ENCODE assay signal across 4 worm cellular contexts in the genomic region with DNA sequence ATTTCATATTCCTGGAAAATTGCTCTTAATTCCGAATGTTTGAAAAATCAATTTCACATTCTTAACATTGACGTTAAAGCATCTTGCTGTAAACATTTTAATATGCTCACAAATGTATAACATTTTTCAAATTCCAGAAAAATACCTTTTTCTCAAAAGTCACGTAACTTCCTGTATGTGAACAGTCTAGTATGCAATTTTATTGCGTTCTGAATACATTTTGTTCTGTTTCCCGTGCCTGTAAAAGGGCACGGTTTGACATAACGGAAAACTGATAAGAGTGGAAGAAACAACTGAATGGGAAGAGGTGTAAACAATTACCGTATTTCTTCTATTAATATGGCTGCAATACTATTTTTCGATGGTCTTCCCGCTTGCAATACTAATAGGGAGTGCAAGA.
TF ChIP-seq lines count a peak whose summit lies in the region.

No protein-coding gene starts in this region.

TF ChIP-seq in whole organism, L2 larva, 48 proteins besides CTCF, POLR2A, EP300 and RAD21:
- TF ChIP-seq ceh-16 (tag; optimal IDR thresholded peaks at IDR 0.05; lab: Kevin White, UChicago), result no peak
- TF ChIP-seq unc-39 (tag; optimal IDR thresholded peaks at IDR 0.05; lab: Kevin White, UChicago), result no peak
- TF ChIP-seq fos-1 (tag; optimal IDR thresholded peaks at IDR 0.05; lab: Kevin White, UChicago), result peak; percentile 24

TF ChIP-seq in whole organism, L3 larva, 47 proteins besides CTCF, POLR2A, EP300 and RAD21:
- TF ChIP-seq R02D3.7 (tag; optimal IDR thresholded peaks at IDR 0.05; lab: Kevin White, UChicago) (no peak), lin-39 (tag; optimal IDR thresholded peaks at IDR 0.05; lab: Kevin White, UChicago) (no peak), fos-1 (tag; optimal IDR thresholded peaks at IDR 0.05; lab: Kevin White, UChicago) (no peak), egl-5 (tag; optimal IDR thresholded peaks at IDR 0.05; lab: Kevin White, UChicago) (no peak), fkh-10 (GFP tag; optimal IDR thresholded peaks at IDR 0.05; lab: Kevin White, UChicago) (no peak), nhr-11 (tag; optimal IDR thresholded peaks at IDR 0.05; lab: Kevin White, UChicago) (no peak), pqm-1 (tag; optimal IDR thresholded peaks at IDR 0.05; lab: Kevin White, UChicago) (peak; percentile 48), eor-1 (tag; optimal IDR thresholded peaks at IDR 0.05; lab: Kevin White, UChicago) (no peak), elt-1 (tag; optimal IDR thresholded peaks at IDR 0.05; lab: Kevin White, UChicago) (no peak), nhr-28 (tag; optimal IDR thresholded peaks at IDR 0.05; lab: Kevin White, UChicago) (no peak), elt-2 (tag; optimal IDR thresholded peaks at IDR 0.05; lab: Kevin White, UChicago) (peak; percentile 67), unc-62 (GFP tag; optimal IDR thresholded peaks at IDR 0.05; lab: Kevin White, UChicago) (no peak), ceh-9 (tag; optimal IDR thresholded peaks at IDR 0.05; lab: Kevin White, UChicago) (no peak), unc-39 (tag; optimal IDR thresholded peaks at IDR 0.05; lab: Kevin White, UChicago) (no peak), ceh-82 (tag; optimal IDR thresholded peaks at IDR 0.05; lab: Kevin White, UChicago) (no peak)
TF ChIP-seq in whole organism, L3 larva: peak in this region for 2.

TF ChIP-seq in whole organism, L4 larva, 104 proteins besides CTCF, POLR2A, EP300 and RAD21 (continues in another document):
- TF ChIP-seq T20F7.1 (GFP tag; optimal IDR thresholded peaks at IDR 0.05; lab: Kevin White, UChicago) (no peak), ZK337.2 (GFP tag; IDR thresholded peaks at IDR 0.05; lab: Robert Waterston, UW) (no peak), ceh-32 (tag; optimal IDR thresholded peaks at IDR 0.05; lab: Kevin White, UChicago; ENCODE audit: poor library complexity) (no peak), tra-1 (GFP tag; IDR thresholded peaks at IDR 0.05; lab: Robert Waterston, UW) (no peak), F37D6.2 (tag; optimal IDR thresholded peaks at IDR 0.05; lab: Kevin White, UChicago) (no peak), ama-1 (optimal IDR thresholded peaks at IDR 0.05; lab: Kevin White, UChicago) (no peak), aha-1 (tag; lab: Kevin White, UChicago) (peak; percentile 77), mxl-2 (GFP tag; conservative IDR thresholded peaks at IDR 0.05; lab: Robert Waterston, UW) (no peak), mes-2 (tag; optimal IDR thresholded peaks at IDR 0.05; lab: Kevin White, UChicago; ENCODE audit: poor library complexity, severe bottlenecking) (no peak), R02D3.7 (tag; optimal IDR thresholded peaks at IDR 0.05; lab: Kevin White, UChicago) (no peak), hlh-11 (tag; optimal IDR thresholded peaks at IDR 0.05; lab: Kevin White, UChicago) (peak; percentile 2), Y48G9A.11 (GFP tag; IDR thresholded peaks at IDR 0.05; lab: Robert Waterston, UW) (no peak), Y75B8A.6 (GFP tag; IDR thresholded peaks at IDR 0.05; lab: Robert Waterston, UW) (no peak), D1046.2 (GFP tag; IDR thresholded peaks at IDR 0.05; lab: Robert Waterston, UW) (no peak), ceh-28 (tag; optimal IDR thresholded peaks at IDR 0.05; lab: Kevin White, UChicago) (no peak), duxl-1 (tag; optimal IDR thresholded peaks at IDR 0.05; lab: Kevin White, UChicago; ENCODE audit: poor library complexity) (no peak), nhr-6 (tag; optimal IDR thresholded peaks at IDR 0.05; lab: Kevin White, UChicago) (no peak), hmg-1.1 (GFP tag; IDR thresholded peaks at IDR 0.05; lab: Robert Waterston, UW) (no peak), dmd-6 (GFP tag; IDR thresholded peaks at IDR 0.05; lab: Robert Waterston, UW) (peak; percentile 50; the same call in 1 of the 2 replicates), egl-27 (tag; optimal IDR thresholded peaks at IDR 0.05; lab: Kevin White, UChicago) (no peak), Y105C5A.15 (GFP tag; IDR thresholded peaks at IDR 0.05; lab: Robert Waterston, UW) (no peak), zfp-2 (tag; optimal IDR thresholded peaks at IDR 0.05; lab: Kevin White, UChicago) (no peak), pqm-1 (tag; optimal IDR thresholded peaks at IDR 0.05; lab: Kevin White, UChicago) (peak; percentile 84), mep-1 (tag; optimal IDR thresholded peaks at IDR 0.05; lab: Kevin White, UChicago) (no peak), ztf-7 (tag; optimal IDR thresholded peaks at IDR 0.05; lab: Kevin White, UChicago) (no peak), dve-1 (tag; optimal IDR thresholded peaks at IDR 0.05; lab: Kevin White, UChicago; ENCODE audit: insufficient read depth) (peak; percentile 13), F49E8.2 (tag; optimal IDR thresholded peaks at IDR 0.05; lab: Kevin White, UChicago; ENCODE audit: borderline replicate concordance) (no peak), lin-13 (GFP tag; optimal IDR thresholded peaks at IDR 0.05; lab: Kevin White, UChicago) (no peak), madf-9 (GFP tag; conservative IDR thresholded peaks at IDR 0.05; lab: Robert Waterston, UW) (no peak), hif-1 (tag; optimal IDR thresholded peaks at IDR 0.05; lab: Kevin White, UChicago) (peak in 1 of 2 experiments; percentile 84), madf-5 (GFP tag; IDR thresholded peaks at IDR 0.05; lab: Robert Waterston, UW) (no peak), skn-1 (tag; optimal IDR thresholded peaks at IDR 0.05; lab: Kevin White, UChicago) (no peak), attf-4 (tag; optimal IDR thresholded peaks at IDR 0.05; lab: Kevin White, UChicago) (no peak), zfp-3 (GFP tag; conservative IDR thresholded peaks at IDR 0.05; lab: Robert Waterston, UW) (no peak), ctbp-1 (GFP tag; IDR thresholded peaks at IDR 0.05; lab: Robert Waterston, UW) (no peak), daf-16 (GFP tag; optimal IDR thresholded peaks at IDR 0.05; lab: Kevin White, UChicago) (no peak), daf-16 (tag; optimal IDR thresholded peaks at IDR 0.05; lab: Kevin White, UChicago) (peak; percentile 81)

TF ChIP-seq in whole organism, young adult, 124 proteins besides CTCF, POLR2A, EP300 and RAD21:
- TF ChIP-seq dox-1 (GFP tag; IDR thresholded peaks at IDR 0.05; lab: Robert Waterston, UW) (no peak), sea-2 (GFP tag; IDR thresholded peaks at IDR 0.05; lab: Robert Waterston, UW) (no peak), C06A6.2 (GFP tag; conservative IDR thresholded peaks at IDR 0.05; lab: Robert Waterston, UW) (no peak), ceh-58 (GFP tag; IDR thresholded peaks at IDR 0.05; lab: Robert Waterston, UW) (no peak), ceh-91 (GFP tag; IDR thresholded peaks at IDR 0.05; lab: Robert Waterston, UW) (no peak), ets-4 (GFP tag; optimal IDR thresholded peaks at IDR 0.05; lab: Kevin White, UChicago) (no peak), nhr-80 (tag; optimal IDR thresholded peaks at IDR 0.05; lab: Kevin White, UChicago) (peak; percentile 10)
TF ChIP-seq in whole organism, young adult: peak in this region for 1.
